Worm (Caenorhabditis elegans) whole organism, young adult: ENCODE data around the gene C56E10.3.
A peak's percentile ranks its signal among the peaks of the same experiment; 100 is the strongest.

Experiments used
- B0261.1 ChIP-seq: sonication (generic microtip); optimal IDR thresholded peaks from 2 replicates; lab custom pipeline; 2016; ENCODE audit warnings: mild to moderate bottlenecking, missing genetic modification characterization, moderate library complexity, missing compliant biosample characterization
- B0336.3 ChIP-seq: fragments of 200-800 bp; sonication (Bioruptor generic); IDR thresholded peaks from 2 replicates; pipeline ENCODE4 v1.3.6; 2022; ENCODE audit warnings: missing genetic modification characterization, missing compliant biosample characterization
- C17E4.6 ChIP-seq: fragments of 200-800 bp; sonication (Bioruptor generic); IDR thresholded peaks from 2 replicates; pipeline ENCODE4 v1.3.6; 2022; ENCODE audit warnings: missing genetic modification reagents, missing genetic modification characterization, missing compliant biosample characterization
- D2030.7 ChIP-seq: fragments of 200-800 bp; sonication (Bioruptor generic); IDR thresholded peaks from 2 replicates; pipeline ENCODE4 v1.3.6; 2022; ENCODE audit warnings: missing genetic modification reagents, missing genetic modification characterization, missing compliant biosample characterization
- F52B5.7 ChIP-seq: sonication (generic microtip); optimal IDR thresholded peaks from 2 replicates; lab custom pipeline; 2016; ENCODE audit warnings: mild to moderate bottlenecking, missing genetic modification characterization, missing compliant biosample characterization
- F57C9.4 ChIP-seq: sonication (generic microtip); optimal IDR thresholded peaks from 2 replicates; lab custom pipeline; 2017; ENCODE audit warnings: mild to moderate bottlenecking, missing genetic modification characterization, missing compliant biosample characterization
- Y53F4B.3 ChIP-seq: fragments of 200-800 bp; sonication (Bioruptor generic); IDR thresholded peaks from 2 replicates; pipeline ENCODE4 v1.3.6; 2022; ENCODE audit warnings: missing genetic modification reagents, missing genetic modification characterization, missing compliant biosample characterization
- Y53G8AR.9 ChIP-seq: fragments of 200-800 bp; sonication (Bioruptor generic); conservative IDR thresholded peaks from 2 replicates; pipeline ENCODE4 v1.3.6; 2022; ENCODE audit warnings: missing genetic modification reagents, missing genetic modification characterization, missing compliant biosample characterization
- Y56A3A.18 ChIP-seq: fragments of 200-800 bp; sonication (Bioruptor generic); IDR thresholded peaks from 2 replicates; pipeline ENCODE4 v1.3.6; 2022; ENCODE audit warnings: missing genetic modification reagents, missing genetic modification characterization, missing compliant biosample characterization
- Y67H2A.10 ChIP-seq: fragments of 200-800 bp; sonication (Bioruptor generic); conservative IDR thresholded peaks from 2 replicates; pipeline ENCODE4 v1.3.6; 2022; ENCODE audit warnings: missing genetic modification reagents, missing genetic modification characterization, missing compliant biosample characterization
- Y95B8A.8 ChIP-seq: fragments of 200-800 bp; sonication (Bioruptor generic); IDR thresholded peaks from 2 replicates; pipeline ENCODE4 v1.3.6; 2022; ENCODE audit warnings: missing genetic modification reagents, missing genetic modification characterization, missing compliant biosample characterization
- atf-7 ChIP-seq: sonication (generic microtip); optimal IDR thresholded peaks from 2 replicates; lab custom pipeline; 2017; ENCODE audit warnings: mild to moderate bottlenecking, missing genetic modification characterization, missing compliant biosample characterization
- cebp-1 ChIP-seq, 2 experiments: fragments of 200-800 bp in 1 of 2; sonication (Bioruptor generic) in 1 of 2; sonication (generic microtip) in 1 of 2; IDR thresholded peaks in 1 of 2; optimal IDR thresholded peaks in 1 of 2; 2 replicates each; pipeline versions ENCODE4 v1.3.6 to Lab custom; 2017 to 2022; ENCODE audit warnings: missing compliant biosample characterization in 2 of 2, missing genetic modification characterization in 2 of 2, mild to moderate bottlenecking in 1 of 2, missing genetic modification reagents in 1 of 2, moderate library complexity in 1 of 2
- cebp-2 ChIP-seq: fragments of 200-800 bp; sonication (Bioruptor generic); IDR thresholded peaks from 2 replicates; pipeline ENCODE4 v1.3.6; 2022; ENCODE audit warnings: missing genetic modification characterization, missing compliant biosample characterization
- ceh-100 ChIP-seq: fragments of 200-800 bp; sonication (Bioruptor generic); IDR thresholded peaks from 2 replicates; pipeline ENCODE4 v1.3.6; 2022; ENCODE audit warnings: missing genetic modification reagents, missing genetic modification characterization, missing compliant biosample characterization
- ceh-58 ChIP-seq: fragments of 200-800 bp; sonication (Bioruptor generic); IDR thresholded peaks from 2 replicates; pipeline ENCODE4 v1.3.6; 2022; ENCODE audit warnings: missing genetic modification characterization, missing compliant biosample characterization
- chd-7 ChIP-seq: sonication (generic microtip); optimal IDR thresholded peaks from 2 replicates; lab custom pipeline; 2016; ENCODE audit warnings: mild to moderate bottlenecking, missing genetic modification characterization, moderate library complexity, missing compliant biosample characterization
- dox-1 ChIP-seq: fragments of 200-800 bp; sonication (Bioruptor generic); IDR thresholded peaks from 2 replicates; pipeline ENCODE4 v1.3.6; 2022; ENCODE audit warnings: missing genetic modification reagents, missing genetic modification characterization, missing compliant biosample characterization
- dpl-1 ChIP-seq: fragments of 150-350 bp; optimal IDR thresholded peaks from 2 replicates; lab custom pipeline; 2014; ENCODE audit warnings: missing biosample characterization, missing genetic modification reagents, missing genetic modification characterization
- ekl-4 ChIP-seq: fragments of 200-800 bp; sonication (Bioruptor generic); IDR thresholded peaks from 2 replicates; pipeline ENCODE4 v1.3.6; 2022; ENCODE audit warnings: missing genetic modification reagents, missing genetic modification characterization, missing compliant biosample characterization
- ets-4 ChIP-seq: fragments of 200-800 bp; sonication (Bioruptor generic); optimal IDR thresholded peaks from 2 replicates; lab custom pipeline; 2018; ENCODE audit warnings: mild to moderate bottlenecking, missing genetic modification characterization, missing compliant biosample characterization
- hlh-12 ChIP-seq: sonication (generic microtip); optimal IDR thresholded peaks from 2 replicates; lab custom pipeline; 2016; ENCODE audit warnings: missing genetic modification characterization, missing compliant biosample characterization
- hlh-26 ChIP-seq: fragments of 200-800 bp; sonication (Bioruptor generic); conservative IDR thresholded peaks from 2 replicates; pipeline ENCODE4 v1.3.6; 2022; ENCODE audit warnings: missing genetic modification reagents, missing genetic modification characterization, missing compliant biosample characterization
- hmg-1.2 ChIP-seq: fragments of 200-800 bp; sonication (Bioruptor generic); IDR thresholded peaks from 2 replicates; pipeline ENCODE4 v1.3.6; 2022; ENCODE audit warnings: missing genetic modification reagents, missing genetic modification characterization, missing compliant biosample characterization
- hmg-20 ChIP-seq: fragments of 200-800 bp; sonication (Bioruptor generic); IDR thresholded peaks from 2 replicates; pipeline ENCODE4 v1.3.6; 2022; ENCODE audit warnings: missing genetic modification reagents, missing genetic modification characterization, missing compliant biosample characterization
- hsf-1 ChIP-seq: fragments of 200-800 bp; sonication (Bioruptor generic); IDR thresholded peaks from 2 replicates; pipeline ENCODE4 v1.3.6; 2022; ENCODE audit warnings: missing genetic modification reagents, missing genetic modification characterization, missing compliant biosample characterization
- let-607 ChIP-seq, 2 experiments: fragments of 200-800 bp in 1 of 2; sonication (Bioruptor generic) in 1 of 2; sonication (generic microtip) in 1 of 2; optimal IDR thresholded peaks; 2 replicates each; lab custom pipeline; 2016 to 2018; ENCODE audit warnings: mild to moderate bottlenecking in 2 of 2, missing compliant biosample characterization in 2 of 2, missing genetic modification characterization in 2 of 2, moderate library complexity in 2 of 2, missing genotype in 1 of 2
- lsy-27 ChIP-seq: sonication (generic microtip); optimal IDR thresholded peaks from 2 replicates; lab custom pipeline; 2017; ENCODE audit warnings: missing genetic modification characterization, mild to moderate bottlenecking, missing compliant biosample characterization, antibody characterized with exemption, missing genotype, borderline replicate concordance; ENCODE audit not compliant: insufficient read depth
- madf-10 ChIP-seq: sonication (generic microtip); optimal IDR thresholded peaks from 2 replicates; lab custom pipeline; 2016; ENCODE audit warnings: mild to moderate bottlenecking, missing genetic modification characterization, missing compliant biosample characterization
- madf-3 ChIP-seq: fragments of 200-800 bp; sonication (Bioruptor generic); IDR thresholded peaks from 2 replicates; pipeline ENCODE4 v1.3.6; 2022; ENCODE audit warnings: missing genetic modification reagents, missing genetic modification characterization, missing compliant biosample characterization
- nfyb-1 ChIP-seq: fragments of 200-800 bp; sonication (Bioruptor generic); IDR thresholded peaks from 2 replicates; pipeline ENCODE4 v1.3.6; 2022; ENCODE audit warnings: missing genetic modification reagents, missing genetic modification characterization, missing compliant biosample characterization
- nhr-80 ChIP-seq: sonication (generic microtip); optimal IDR thresholded peaks from 2 replicates; lab custom pipeline; 2016; ENCODE audit warnings: missing genetic modification characterization, missing compliant biosample characterization
- repo-1 ChIP-seq: sonication (generic microtip); optimal IDR thresholded peaks from 2 replicates; lab custom pipeline; 2017; ENCODE audit warnings: mild to moderate bottlenecking, missing genetic modification characterization, missing compliant biosample characterization
- sdz-38 ChIP-seq: sonication (generic microtip); optimal IDR thresholded peaks from 2 replicates; lab custom pipeline; 2016; ENCODE audit warnings: missing genotype, missing genetic modification characterization, missing compliant biosample characterization
- snpc-4 ChIP-seq, 5 experiments: fragments of 150-350 bp in 1 of 5; sonication (generic microtip) in 4 of 5; optimal IDR thresholded peaks; 2 replicates each; lab custom pipeline; 2014 to 2018; ENCODE audit warnings: missing genetic modification characterization in 5 of 5, missing biosample characterization in 3 of 5, antibody characterized with exemption in 2 of 5, mild to moderate bottlenecking in 2 of 5, missing compliant biosample characterization in 2 of 5, missing genotype in 2 of 5, moderate library complexity in 2 of 5, missing genetic modification reagents in 1 of 5
- somi-1 ChIP-seq: fragments of 200-800 bp; sonication (Bioruptor generic); optimal IDR thresholded peaks from 2 replicates; lab custom pipeline; 2018; ENCODE audit warnings: mild to moderate bottlenecking, missing genetic modification characterization, missing compliant biosample characterization
- tbp1 ChIP-seq: fragments of 200-800 bp; sonication (Bioruptor generic); optimal IDR thresholded peaks from 2 replicates; lab custom pipeline; 2018; ENCODE audit warnings: mild to moderate bottlenecking, missing genetic modification characterization, missing compliant biosample characterization
- tlf-1 ChIP-seq: fragments of 200-800 bp; sonication (Bioruptor generic); optimal IDR thresholded peaks from 2 replicates; lab custom pipeline; 2018; ENCODE audit warnings: mild to moderate bottlenecking, missing genetic modification characterization, missing compliant biosample characterization
- unc-62 ChIP-seq: fragments of 150-350 bp; optimal IDR thresholded peaks from 2 replicates; lab custom pipeline; 2014; ENCODE audit warnings: missing biosample characterization, missing genetic modification reagents, missing genetic modification characterization
- zfh-2 ChIP-seq: fragments of 200-800 bp; sonication (Bioruptor generic); conservative IDR thresholded peaks from 2 replicates; pipeline ENCODE4 v1.3.6; 2022; ENCODE audit warnings: missing genetic modification reagents, missing genetic modification characterization, missing compliant biosample characterization
- ztf-22 ChIP-seq: fragments of 200-800 bp; sonication (Bioruptor generic); optimal IDR thresholded peaks from 2 replicates; lab custom pipeline; 2018; ENCODE audit warnings: mild to moderate bottlenecking, missing genetic modification characterization, moderate library complexity, missing compliant biosample characterization

The C56E10.3 gene

DNA sequence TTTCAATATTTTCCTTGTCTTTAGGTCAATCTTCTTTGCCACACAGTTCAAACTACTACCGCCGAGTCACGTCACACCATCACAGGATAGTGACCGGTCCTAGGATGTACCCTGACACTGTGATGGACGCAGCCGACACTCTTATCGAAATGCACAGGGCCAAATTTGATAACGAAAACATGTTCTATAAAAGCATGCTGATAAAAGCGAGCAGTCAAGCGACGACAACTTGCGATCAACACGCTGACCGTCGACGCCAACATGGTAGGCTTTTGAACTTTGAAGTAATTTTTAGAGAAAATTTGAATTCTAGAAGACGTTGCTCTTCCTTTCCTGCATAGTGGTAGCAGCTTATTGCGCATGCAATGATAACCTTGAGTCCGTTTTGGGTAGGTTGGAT is 38.5 kb upstream of the C56E10.3 start, which contains the start of gene cpr-6:
cpr-6 (plus strand) TSS at position 217 of the 400 bp plus-strand sequence.
- peak; percentile 69 for TF ChIP-seq ztf-22 (GFP tag; lab: Kevin White, UChicago)
- TF ChIP-seq Y95B8A.8 (GFP tag; lab: Robert Waterston, UW), result no peak
- peak; percentile 47 for TF ChIP-seq tbp1 (GFP tag; lab: Kevin White, UChicago)
- no peak for TF ChIP-seq snpc-4 (GFP tag; optimal IDR thresholded peaks at IDR 0.05; lab: Kevin White, UChicago)
- TF ChIP-seq snpc-4 (tag; optimal IDR thresholded peaks at IDR 0.05; lab: Kevin White, UChicago), result peak in 2 of 4 experiments; percentile 1 to 71
- no peak for TF ChIP-seq dox-1 (GFP tag; lab: Robert Waterston, UW)
- TF ChIP-seq nhr-80 (tag; lab: Kevin White, UChicago), result peak; percentile 76
- TF ChIP-seq, all 124 proteins: peak for 4

DNA sequence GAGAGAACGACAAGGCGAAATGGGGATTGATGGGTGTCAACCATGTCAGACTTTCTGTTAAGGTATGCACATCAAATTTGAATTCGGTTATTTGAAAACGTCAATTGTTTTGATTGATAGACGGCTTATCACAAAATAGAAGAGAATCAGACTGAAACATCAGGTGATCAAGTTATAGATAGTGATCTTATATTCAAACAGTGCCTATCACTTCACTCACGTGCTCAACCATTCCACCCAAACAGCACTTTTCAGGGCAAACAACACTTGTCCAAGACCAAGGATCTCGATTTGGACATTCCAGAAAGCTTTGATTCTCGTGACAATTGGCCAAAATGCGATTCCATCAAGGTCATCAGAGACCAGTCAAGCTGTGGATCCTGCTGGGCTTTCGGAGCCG is 37.9 kb upstream of the C56E10.3 start:
- TF ChIP-seq repo-1 (tag; lab: Kevin White, UChicago) (peak; percentile 40), Y53G8AR.9 (GFP tag; lab: Robert Waterston, UW) (peak; percentile 59), hsf-1 (GFP tag; lab: Robert Waterston, UW) (0 out of 2 replicates have a peak, but pooled peaks have one; percentile 18), let-607 (tag; optimal IDR thresholded peaks at IDR 0.05; lab: Kevin White, UChicago) (peak in 1 of 2 experiments; percentile 41), madf-3 (GFP tag; lab: Robert Waterston, UW) (no peak), ets-4 (GFP tag; lab: Kevin White, UChicago) (peak; percentile 29)

DNA sequence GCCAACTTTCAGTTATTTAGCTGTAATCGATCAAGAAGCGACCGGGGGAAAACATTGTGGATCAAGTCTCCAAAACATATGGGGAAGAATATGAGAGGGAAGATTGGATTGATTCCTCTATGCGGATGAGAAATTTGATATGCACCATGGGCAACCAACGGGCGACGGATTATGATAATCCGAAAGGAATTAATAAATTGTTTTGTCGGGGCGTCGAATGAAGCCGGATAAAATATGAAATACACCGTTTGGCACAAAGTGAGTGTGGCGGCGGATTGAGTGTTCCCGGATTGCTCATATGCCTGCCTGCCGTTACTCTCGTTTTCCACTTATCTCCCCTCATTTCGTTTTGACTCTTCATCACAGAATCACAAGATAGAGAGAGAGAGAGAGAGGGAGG is 36.2 kb upstream of the C56E10.3 start:
- TF ChIP-seq hlh-12 (no peak), F57C9.4 (tag; lab: Kevin White, UChicago) (no peak), B0336.3 (peak; percentile 78), ceh-100 (GFP tag; lab: Robert Waterston, UW) (0 out of 2 replicates have a peak, but pooled peaks have one; percentile 15), let-607 (tag; optimal IDR thresholded peaks at IDR 0.05; lab: Kevin White, UChicago) (no peak), repo-1 (tag; lab: Kevin White, UChicago) (peak; percentile 96), chd-7 (tag; lab: Kevin White, UChicago) (peak; percentile 4), atf-7 (peak; percentile 64), unc-62 (no peak), hmg-20 (GFP tag; lab: Robert Waterston, UW) (0 out of 2 replicates have a peak, but pooled peaks have one; percentile 54), D2030.7 (GFP tag; lab: Robert Waterston, UW) (no peak), Y53F4B.3 (GFP tag; lab: Robert Waterston, UW) (no peak), cebp-1 (GFP tag; IDR thresholded peaks at IDR 0.05; lab: Robert Waterston, UW) (no peak), cebp-1 (tag; optimal IDR thresholded peaks at IDR 0.05; lab: Kevin White, UChicago) (peak; percentile 45), Y95B8A.8 (GFP tag; lab: Robert Waterston, UW) (peak; percentile 52; the same call in 1 of the 2 replicates), ekl-4 (GFP tag; lab: Robert Waterston, UW) (peak; percentile 18; the same call in 1 of the 2 replicates), ceh-58 (GFP tag; lab: Robert Waterston, UW) (no peak), Y53G8AR.9 (GFP tag; lab: Robert Waterston, UW) (peak; percentile 76; the same call in 1 of the 2 replicates), lsy-27 (tag; lab: Kevin White, UChicago) (no peak), dox-1 (GFP tag; lab: Robert Waterston, UW) (0 out of 2 replicates have a peak, but pooled peaks have one; percentile 5), cebp-2 (GFP tag; lab: Robert Waterston, UW) (peak; percentile 75; the same call in 1 of the 2 replicates), hlh-26 (no peak), Y56A3A.18 (GFP tag; lab: Robert Waterston, UW) (peak; percentile 62; the same call in 1 of the 2 replicates), madf-10 (tag; lab: Kevin White, UChicago) (peak; percentile 41), tlf-1 (GFP tag; lab: Kevin White, UChicago) (peak; percentile 57), madf-3 (GFP tag; lab: Robert Waterston, UW) (0 out of 2 replicates have a peak, but pooled peaks have one; percentile 43), zfh-2 (GFP tag; lab: Robert Waterston, UW) (no peak), C17E4.6 (GFP tag; lab: Robert Waterston, UW) (no peak), dpl-1 (GFP tag; lab: Kevin White, UChicago) (no peak), tbp1 (GFP tag; lab: Kevin White, UChicago) (no peak), somi-1 (GFP tag; lab: Kevin White, UChicago) (no peak), nfyb-1 (GFP tag; lab: Robert Waterston, UW) (no peak), F52B5.7 (tag; lab: Kevin White, UChicago) (peak; percentile 9), B0261.1 (tag; lab: Kevin White, UChicago) (no peak), hmg-1.2 (peak; percentile 4; the same call in 1 of the 2 replicates), Y67H2A.10 (no peak), ztf-22 (GFP tag; lab: Kevin White, UChicago) (peak; percentile 24), sdz-38 (tag; lab: Kevin White, UChicago) (no peak)
